Fruit fly (Drosophila melanogaster) whole organism, embryonic: Measurements from ENCODE around the gene CG34268.

Experiments
- Bteb2 ChIP-seq: fragments of 200-800 bp; sonication (Bioruptor generic); optimal IDR thresholded peaks from 2 replicates; lab custom pipeline; 2016; ENCODE audit warnings: missing biosample characterization, missing genetic modification characterization
- CG1792 ChIP-seq: fragments of 200-800 bp; sonication (Bioruptor generic); optimal IDR thresholded peaks from 2 replicates; lab custom pipeline; 2016; ENCODE audit warnings: missing biosample characterization, missing genetic modification characterization
- CG2120 ChIP-seq: fragments of 200-800 bp; sonication (Bioruptor generic); optimal IDR thresholded peaks from 3 replicates; lab custom pipeline; 2016; ENCODE audit warnings: missing biosample characterization, missing genetic modification characterization
- CG7271 ChIP-seq: fragments of 200-800 bp; sonication (Bioruptor generic); optimal IDR thresholded peaks from 2 replicates; lab custom pipeline; 2018; ENCODE audit warnings: missing biosample characterization, mild to moderate bottlenecking, missing genetic modification characterization, moderate library complexity
- CG9437 ChIP-seq: fragments of 200-800 bp; sonication (Bioruptor generic); optimal IDR thresholded peaks from 2 replicates; lab custom pipeline; 2018; ENCODE audit warnings: missing biosample characterization, mild to moderate bottlenecking, missing genetic modification characterization
- pan ChIP-seq, 4 experiments: fragments of >200 bp in 3 of 4; fragments of 200-800 bp in 1 of 4; sonication (Bioruptor generic) in 1 of 4; optimal IDR thresholded peaks in 3 of 4; IDR thresholded peaks in 1 of 4; 2 replicates each; pipeline versions ENCODE4 v1.3.6 to Lab custom; 2017 to 2022; ENCODE audit warnings: missing biosample characterization in 2 of 4, missing genetic modification characterization in 2 of 4, mixed read lengths in 1 of 4

dm6 chr3L:533807-534206 lies 33.0 kb downstream of the CG34268 start:
- TF ChIP-seq Bteb2 (GFP tag; lab: Kevin White, UChicago): no peak
- TF ChIP-seq CG1792 (GFP tag; lab: Kevin White, UChicago): no peak
- TF ChIP-seq CG7271 (tag; lab: Kevin White, UChicago): no peak
- TF ChIP-seq pan (optimal IDR thresholded peaks at IDR 0.05; lab: Kevin White, UChicago): no peak
- peak in 1 of 2 experiments; percentile 39 for TF ChIP-seq pan (GFP tag; optimal IDR thresholded peaks at IDR 0.05 in 1 of 2, IDR thresholded peaks at IDR 0.05 in 1 of 2)
- no peak for TF ChIP-seq CG2120
- peak; percentile 2 for TF ChIP-seq CG9437 (GFP tag; lab: Kevin White, UChicago)
